Worm (Caenorhabditis elegans) whole organism, mixed stage, embryonic: Measurements from ENCODE around the gene cpg-18.
A peak's percentile ranks its signal among the peaks of the same experiment; 100 is the strongest.

Experiments used
- blmp-1 ChIP-seq: fragments of 150-350 bp; optimal IDR thresholded peaks from 2 replicates; lab custom pipeline; 2014; ENCODE audit warnings: missing biosample characterization, missing genetic modification characterization
- ceh-83 ChIP-seq: fragments of 200-800 bp; sonication (Bioruptor generic); optimal IDR thresholded peaks from 2 replicates; lab custom pipeline; 2018; ENCODE audit warnings: mild to moderate bottlenecking, missing genetic modification characterization, missing compliant biosample characterization
- ces-1 ChIP-seq: fragments of 150-350 bp; optimal IDR thresholded peaks from 2 replicates; lab custom pipeline; 2014; ENCODE audit warnings: missing biosample characterization, missing genetic modification reagents, missing genetic modification characterization
- elt-3 ChIP-seq: fragments of 150-350 bp; optimal IDR thresholded peaks from 2 replicates; lab custom pipeline; 2014; ENCODE audit warnings: missing biosample characterization, missing genetic modification characterization
- nhr-12 ChIP-seq: fragments of 150-350 bp; optimal IDR thresholded peaks from 2 replicates; lab custom pipeline; 2014; ENCODE audit warnings: missing biosample characterization, missing genetic modification characterization
- nhr-28 ChIP-seq: fragments of 150-350 bp; optimal IDR thresholded peaks from 2 replicates; lab custom pipeline; 2014; ENCODE audit warnings: missing biosample characterization, missing genetic modification characterization
- pha-4 ChIP-seq: fragments of 150-350 bp; optimal IDR thresholded peaks from 2 replicates; lab custom pipeline; 2018; ENCODE audit warnings: missing biosample characterization, missing genetic modification reagents, missing genetic modification characterization
- snpc-4 ChIP-seq: fragments of 150-350 bp; optimal IDR thresholded peaks from 2 replicates; lab custom pipeline; 2014; ENCODE audit warnings: missing biosample characterization, missing genetic modification characterization
- unc-39 ChIP-seq: fragments of 150-350 bp; optimal IDR thresholded peaks from 2 replicates; lab custom pipeline; 2014; ENCODE audit warnings: missing biosample characterization, missing genetic modification characterization

ce11 chrIV:5725300-5725699 lies 9.5 kb upstream of the cpg-18 start, which contains the start of gene H35B03.1:
- TF ChIP-seq ceh-83 (GFP tag; lab: Kevin White, UChicago) (no peak), unc-39 (tag; lab: Kevin White, UChicago) (no peak), elt-3 (no peak), ces-1 (GFP tag; lab: Kevin White, UChicago) (peak; percentile 37), nhr-12 (tag; lab: Kevin White, UChicago) (no peak), blmp-1 (tag; lab: Kevin White, UChicago) (no peak), pha-4 (tag; lab: Kevin White, UChicago) (no peak), nhr-28 (no peak), snpc-4 (no peak)
